Worm (Caenorhabditis elegans) whole organism, L1 larva: ENCODE measurements around the gene ave-1.
A peak's percentile ranks its signal among the peaks of the same experiment; 100 is the strongest.

Experiments
- C04F5.9 ChIP-seq: sonication (generic microtip); optimal IDR thresholded peaks from 2 replicates; lab custom pipeline; 2016; ENCODE audit warnings: missing genetic modification characterization, missing compliant biosample characterization
- C16A3.4 ChIP-seq: fragments of 150-350 bp; optimal IDR thresholded peaks from 2 replicates; lab custom pipeline; 2014; ENCODE audit warnings: missing biosample characterization, missing genetic modification characterization
- F16B12.6 ChIP-seq: fragments of 150-350 bp; optimal IDR thresholded peaks from 2 replicates; lab custom pipeline; 2014; ENCODE audit warnings: missing biosample characterization, missing genetic modification characterization
- ama-1 ChIP-seq: fragments of 150-350 bp; optimal IDR thresholded peaks from 2 replicates; lab custom pipeline; 2014
- ceh-82 ChIP-seq, 3 experiments: fragments of 150-350 bp in 1 of 3; sonication (generic microtip) in 2 of 3; optimal IDR thresholded peaks; 2 replicates each; lab custom pipeline; 2014 to 2017; ENCODE audit warnings: missing biosample characterization in 3 of 3, missing genetic modification characterization in 3 of 3
- ceh-90 ChIP-seq: sonication (generic microtip); optimal IDR thresholded peaks from 2 replicates; lab custom pipeline; 2016; ENCODE audit warnings: missing genetic modification characterization, missing compliant biosample characterization
- dpl-1 ChIP-seq, 3 experiments: fragments of 150-350 bp in 2 of 3; sonication (generic microtip) in 1 of 3; optimal IDR thresholded peaks; 2 replicates each; lab custom pipeline; 2014 to 2017; ENCODE audit warnings: missing biosample characterization in 3 of 3, missing genetic modification characterization in 3 of 3, missing genetic modification reagents in 3 of 3
- dsc-1 ChIP-seq: sonication (generic microtip); optimal IDR thresholded peaks from 2 replicates; lab custom pipeline; 2016; ENCODE audit warnings: mild to moderate bottlenecking, missing genetic modification characterization, missing compliant biosample characterization
- efl-1 ChIP-seq, 4 experiments: fragments of 150-350 bp; optimal IDR thresholded peaks in 3 of 4; peaks in 1 of 4; 1 replicate in 1 of 4; 2 replicates in 3 of 4; lab custom pipeline; 2014; ENCODE audit warnings: missing biosample characterization in 2 of 4, missing genetic modification characterization in 2 of 4, missing genetic modification reagents in 2 of 4
- egl-13 ChIP-seq: sonication (generic microtip); optimal IDR thresholded peaks from 2 replicates; lab custom pipeline; 2016; ENCODE audit warnings: missing genotype, missing genetic modification reagents, missing genetic modification characterization, missing compliant biosample characterization
- egl-27 ChIP-seq, 2 experiments: fragments of 150-350 bp in 1 of 2; sonication (generic microtip); optimal IDR thresholded peaks; 3 replicates each; lab custom pipeline; 2017 to 2018; ENCODE audit warnings: missing biosample characterization in 2 of 2, missing genetic modification characterization in 2 of 2, missing genetic modification reagents in 2 of 2
- elt-3 ChIP-seq, 6 experiments: fragments of 150-350 bp in 1 of 6; sonication (generic microtip); optimal IDR thresholded peaks; 2 replicates each; lab custom pipeline; 2017 to 2018; ENCODE audit warnings: missing biosample characterization in 6 of 6, missing genetic modification characterization in 6 of 6, inconsistent platforms in 1 of 6
- fkh-4 ChIP-seq: sonication (generic microtip); optimal IDR thresholded peaks from 2 replicates; lab custom pipeline; 2016; ENCODE audit warnings: missing compliant biosample characterization, missing genetic modification characterization, borderline replicate concordance
- fkh-8 ChIP-seq: sonication (generic microtip); optimal IDR thresholded peaks from 2 replicates; lab custom pipeline; 2016; ENCODE audit warnings: mild to moderate bottlenecking, missing genetic modification characterization, missing compliant biosample characterization
- fos-1 ChIP-seq: fragments of 150-350 bp; optimal IDR thresholded peaks from 2 replicates; lab custom pipeline; 2014; ENCODE audit warnings: missing biosample characterization, missing genetic modification characterization
- grh-1 ChIP-seq: fragments of 200-800 bp; sonication (Bioruptor generic); IDR thresholded peaks from 2 replicates; pipeline ENCODE4 v1.3.6; 2022; ENCODE audit warnings: missing genetic modification reagents, missing genetic modification characterization, missing compliant biosample characterization
- irx-1 ChIP-seq: sonication (generic microtip); optimal IDR thresholded peaks from 2 replicates; lab custom pipeline; 2016; ENCODE audit warnings: missing genetic modification characterization, missing compliant biosample characterization
- isw-1 ChIP-seq: fragments of 200-800 bp; sonication (Bioruptor generic); IDR thresholded peaks from 2 replicates; pipeline ENCODE4 v1.3.6; 2022; ENCODE audit warnings: missing genetic modification characterization, missing compliant biosample characterization
- lin-13 ChIP-seq: fragments of 150-350 bp; optimal IDR thresholded peaks from 2 replicates; lab custom pipeline; 2014; ENCODE audit warnings: missing biosample characterization, missing genetic modification reagents, missing genetic modification characterization
- lin-14 ChIP-seq: fragments of 200-800 bp; sonication (Bioruptor generic); optimal IDR thresholded peaks from 2 replicates; lab custom pipeline; 2018; ENCODE audit warnings: mild to moderate bottlenecking, missing genetic modification characterization, moderate library complexity, missing compliant biosample characterization
- lin-15B ChIP-seq: fragments of 150-350 bp; sonication (generic microtip); optimal IDR thresholded peaks from 3 replicates; lab custom pipeline; 2014; ENCODE audit warnings: missing biosample characterization, missing genetic modification characterization
- lin-35 ChIP-seq, 2 experiments: fragments of 150-350 bp; optimal IDR thresholded peaks; 2 replicates each; lab custom pipeline; 2014; ENCODE audit warnings: missing biosample characterization in 2 of 2, missing genetic modification characterization in 2 of 2, missing genetic modification reagents in 2 of 2
- lir-3 ChIP-seq: sonication (generic microtip); optimal IDR thresholded peaks from 2 replicates; lab custom pipeline; 2016; ENCODE audit warnings: mild to moderate bottlenecking, missing genetic modification characterization, moderate library complexity, missing compliant biosample characterization; ENCODE audit not compliant: poor library complexity
- lsy-2 ChIP-seq, 2 experiments: fragments of 150-350 bp; optimal IDR thresholded peaks; 2 replicates each; lab custom pipeline; 2014; ENCODE audit warnings: missing biosample characterization in 2 of 2, missing genetic modification characterization in 2 of 2
- mep-1 ChIP-seq: fragments of 150-350 bp; optimal IDR thresholded peaks from 2 replicates; lab custom pipeline; 2014; ENCODE audit warnings: missing biosample characterization, missing genetic modification characterization
- nhr-12 ChIP-seq: sonication (generic microtip); optimal IDR thresholded peaks from 2 replicates; lab custom pipeline; 2017; ENCODE audit warnings: missing biosample characterization, missing genetic modification characterization
- nhr-19 ChIP-seq: fragments of 200-800 bp; sonication (Bioruptor generic); conservative IDR thresholded peaks from 2 replicates; pipeline ENCODE4 v1.3.6; 2022; ENCODE audit warnings: missing genetic modification characterization, missing compliant biosample characterization
- nhr-76 ChIP-seq: sonication (generic microtip); optimal IDR thresholded peaks from 2 replicates; lab custom pipeline; 2017; ENCODE audit warnings: missing biosample characterization, missing genetic modification characterization
- nhr-85 ChIP-seq: sonication (generic microtip); peaks from one replicate; lab custom pipeline; 2016; ENCODE audit warnings: missing genetic modification characterization, inconsistent platforms, missing compliant biosample characterization
- nhr-90 ChIP-seq: sonication (generic microtip); optimal IDR thresholded peaks from 2 replicates; lab custom pipeline; 2016; ENCODE audit warnings: mild to moderate bottlenecking, missing genetic modification characterization, missing compliant biosample characterization; ENCODE audit not compliant: poor library complexity
- pag-3 ChIP-seq: sonication (generic microtip); optimal IDR thresholded peaks from 2 replicates; lab custom pipeline; 2017; ENCODE audit warnings: missing genetic modification characterization, mild to moderate bottlenecking, missing compliant biosample characterization, antibody characterized with exemption, borderline replicate concordance; ENCODE audit not compliant: insufficient read depth
- pax-3 ChIP-seq: fragments of 200-800 bp; sonication (Bioruptor generic); optimal IDR thresholded peaks from 2 replicates; lab custom pipeline; 2018; ENCODE audit warnings: mild to moderate bottlenecking, missing genetic modification characterization, moderate library complexity, missing compliant biosample characterization
- rnt-1 ChIP-seq: sonication (generic microtip); optimal IDR thresholded peaks from 2 replicates; lab custom pipeline; 2016; ENCODE audit warnings: mild to moderate bottlenecking, missing genetic modification characterization, moderate library complexity, missing compliant biosample characterization
- skn-1 ChIP-seq: fragments of 150-350 bp; optimal IDR thresholded peaks from 2 replicates; lab custom pipeline; 2014; ENCODE audit warnings: missing biosample characterization, missing genetic modification characterization
- snu-23 ChIP-seq: sonication (generic microtip); optimal IDR thresholded peaks from 2 replicates; lab custom pipeline; 2016; ENCODE audit warnings: missing genetic modification characterization, missing compliant biosample characterization
- sptf-1 ChIP-seq: fragments of 150-350 bp; optimal IDR thresholded peaks from 2 replicates; lab custom pipeline; 2014; ENCODE audit warnings: missing biosample characterization, missing genetic modification characterization
- swsn-7 ChIP-seq: sonication (generic microtip); optimal IDR thresholded peaks from 2 replicates; lab custom pipeline; 2016; ENCODE audit warnings: missing genetic modification characterization, missing compliant biosample characterization
- tbx-2 ChIP-seq: sonication (generic microtip); optimal IDR thresholded peaks from 2 replicates; lab custom pipeline; 2016; ENCODE audit warnings: missing genetic modification characterization, missing compliant biosample characterization
- xbp-1 ChIP-seq: sonication (generic microtip); optimal IDR thresholded peaks from 2 replicates; lab custom pipeline; 2016; ENCODE audit warnings: missing genetic modification characterization, missing compliant biosample characterization
- zag-1 ChIP-seq: fragments of 150-350 bp; optimal IDR thresholded peaks from 2 replicates; lab custom pipeline; 2014; ENCODE audit warnings: missing biosample characterization, missing genetic modification characterization
- ztf-11 ChIP-seq, 2 experiments: sonication (generic microtip); optimal IDR thresholded peaks; 2 replicates each; lab custom pipeline; 2016 to 2017; ENCODE audit warnings: missing genetic modification characterization in 2 of 2, missing biosample characterization in 1 of 2, missing compliant biosample characterization in 1 of 2
- ztf-4 ChIP-seq: fragments of 150-350 bp; optimal IDR thresholded peaks from 2 replicates; lab custom pipeline; 2014; ENCODE audit warnings: missing biosample characterization, missing genetic modification characterization

Gene ave-1

DNA sequence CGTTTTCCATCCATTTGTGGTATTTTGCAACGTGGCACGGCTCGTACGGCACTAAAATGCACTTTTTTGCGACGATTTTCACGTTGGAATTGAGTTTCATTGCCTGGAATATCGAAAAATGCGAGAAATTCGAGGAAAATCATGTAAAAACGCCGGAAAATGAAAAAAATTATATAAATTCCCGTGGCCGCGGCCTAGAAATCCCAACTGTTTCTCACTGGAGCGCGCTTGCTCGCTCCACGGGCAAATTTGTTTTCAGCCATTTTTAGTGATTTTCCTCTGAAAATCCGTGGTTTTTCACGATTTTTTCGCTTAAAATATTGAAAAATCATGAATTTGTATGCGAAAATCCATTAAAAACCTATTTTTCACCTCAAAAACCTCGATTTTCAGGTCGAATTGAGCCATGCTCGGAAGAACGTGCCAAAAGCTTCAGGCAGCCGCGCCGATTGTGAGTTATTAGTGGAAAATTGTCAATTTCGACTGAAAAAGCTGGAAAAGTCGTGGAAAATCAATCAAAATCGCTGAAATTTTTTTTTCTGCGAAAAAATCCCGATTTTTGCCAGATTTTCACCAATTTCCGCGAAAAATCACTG, 44.4 kb upstream of the ave-1 start, which contains the start of the genes Y67D2.5 and cisd-3.2:
TSS of gene Y67D2.5 (minus strand) at position 145 of the 596 bp plus-strand sequence.
TSS of gene cisd-3.2 (plus strand) at position 394 of the 596 bp plus-strand sequence.
- TF ChIP-seq fkh-4 (tag; lab: Kevin White, UChicago) (peak; percentile 35), dpl-1 (GFP tag; optimal IDR thresholded peaks at IDR 0.05; lab: Kevin White, UChicago) (peak in 2 of 3 experiments; percentile 22 to 51), lin-35 (GFP tag; optimal IDR thresholded peaks at IDR 0.05; lab: Kevin White, UChicago) (peak; percentile 25 to 40), lir-3 (tag; lab: Kevin White, UChicago) (no peak), efl-1 (optimal IDR thresholded peaks at IDR 0.05; lab: Kevin White, UChicago) (peak; percentile 19 to 56), efl-1 (GFP tag; optimal IDR thresholded peaks at IDR 0.05 in 1 of 2; lab: Kevin White, UChicago) (peak; percentile 61 to 93), egl-27 (tag; optimal IDR thresholded peaks at IDR 0.05; lab: Kevin White, UChicago) (no peak), nhr-76 (tag; lab: Kevin White, UChicago) (no peak), ceh-90 (tag; lab: Kevin White, UChicago) (peak; percentile 83), swsn-7 (tag; lab: Kevin White, UChicago) (peak; percentile 6), dsc-1 (tag; lab: Kevin White, UChicago) (peak; percentile 43), fkh-8 (tag; lab: Kevin White, UChicago) (peak; percentile 57), ztf-4 (tag; lab: Kevin White, UChicago) (no peak), isw-1 (GFP tag; lab: Robert Waterston, UW) (peak; percentile 21; the same call in 1 of the 2 replicates), lin-15B (tag; lab: Kevin White, UChicago) (peak; percentile 59), xbp-1 (tag; lab: Kevin White, UChicago) (peak; percentile 43), C04F5.9 (tag; lab: Kevin White, UChicago) (no peak), egl-13 (tag; lab: Kevin White, UChicago) (peak; percentile 37), elt-3 (tag; optimal IDR thresholded peaks at IDR 0.05; lab: Kevin White, UChicago) (no peak), irx-1 (tag; lab: Kevin White, UChicago) (peak; percentile 67), skn-1 (tag; lab: Kevin White, UChicago) (peak; percentile 21), nhr-90 (tag; lab: Kevin White, UChicago) (peak; percentile 20), F16B12.6 (tag; lab: Kevin White, UChicago) (peak; percentile 25), nhr-85 (peak; percentile 65), tbx-2 (tag; lab: Kevin White, UChicago) (peak; percentile 43), C16A3.4 (tag; lab: Kevin White, UChicago) (peak; percentile 36), ztf-11 (tag; optimal IDR thresholded peaks at IDR 0.05; lab: Kevin White, UChicago) (peak in 1 of 2 experiments; percentile 55), nhr-19 (GFP tag; lab: Robert Waterston, UW) (no peak; the same call in 1 of the 2 replicates), mep-1 (tag; lab: Kevin White, UChicago) (peak; percentile 56), pax-3 (peak; percentile 20), ama-1 (lab: Kevin White, UChicago) (no peak), sptf-1 (tag; lab: Kevin White, UChicago) (no peak), fos-1 (tag; lab: Kevin White, UChicago) (no peak), grh-1 (GFP tag; lab: Robert Waterston, UW) (peak; percentile 24; the same call in 1 of the 2 replicates), snu-23 (GFP tag; lab: Kevin White, UChicago) (peak; percentile 45), ceh-82 (tag; optimal IDR thresholded peaks at IDR 0.05; lab: Kevin White, UChicago) (peak; percentile 10 to 52 (median 51)), lin-14 (GFP tag; lab: Kevin White, UChicago) (peak; percentile 44), lsy-2 (tag; optimal IDR thresholded peaks at IDR 0.05; lab: Kevin White, UChicago) (peak; percentile 50 to 53), lin-13 (GFP tag; lab: Kevin White, UChicago) (peak; percentile 38), rnt-1 (peak; percentile 87)

DNA sequence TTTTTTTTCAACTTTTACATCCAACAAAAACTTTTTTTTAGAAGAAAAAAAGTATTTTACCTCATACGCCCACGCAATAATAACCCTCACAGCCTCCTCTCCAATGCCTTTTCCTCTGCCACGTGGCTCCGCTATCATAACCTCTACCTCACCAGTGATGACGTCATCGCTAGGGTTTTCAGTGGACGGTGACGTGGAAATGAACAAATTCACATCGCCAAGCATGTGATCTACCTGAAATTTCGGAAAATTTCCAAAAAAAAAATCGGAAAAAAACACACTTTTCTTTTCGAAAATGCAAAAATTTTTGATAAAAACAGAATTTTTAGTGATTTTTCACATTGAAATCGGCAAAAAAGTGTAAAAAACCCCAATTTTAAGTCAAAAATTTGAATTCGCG, 43.6 kb upstream of the ave-1 start:
- TF ChIP-seq pag-3: no peak
- no peak for TF ChIP-seq nhr-12 (tag; lab: Kevin White, UChicago)
- no peak for TF ChIP-seq zag-1 (tag; lab: Kevin White, UChicago)
